Fruit fly (Drosophila melanogaster) whole organism, prepupa: ENCODE measurements around the gene CG10804.

ENCODE experiments used
- Blimp-1 ChIP-seq: fragments of 200-800 bp; sonication (Bioruptor generic); optimal IDR thresholded peaks from 3 replicates; lab custom pipeline; 2017; ENCODE audit warnings: missing biosample characterization, missing genetic modification characterization, mild to moderate bottlenecking, moderate library complexity, missing genetic modification reagents
- CG10631 ChIP-seq: fragments of 200-800 bp; sonication (Bioruptor generic); optimal IDR thresholded peaks from 2 replicates; lab custom pipeline; 2016; ENCODE audit warnings: missing biosample characterization, missing genetic modification characterization
- CG10669 ChIP-seq: fragments of 200-800 bp; sonication (Bioruptor generic); optimal IDR thresholded peaks from 3 replicates; lab custom pipeline; 2018; ENCODE audit warnings: missing biosample characterization, mild to moderate bottlenecking, missing genetic modification characterization, moderate library complexity
- CG11294 ChIP-seq: fragments of 200-800 bp; sonication (Bioruptor generic); IDR thresholded peaks from 2 replicates; pipeline ENCODE4 v1.3.6; 2022; ENCODE audit warnings: missing biosample characterization, missing genetic modification characterization
- CG1621 ChIP-seq: fragments of 200-800 bp; sonication (Bioruptor generic); optimal IDR thresholded peaks from 3 replicates; lab custom pipeline; 2018; ENCODE audit warnings: missing biosample characterization, mild to moderate bottlenecking, missing genetic modification characterization
- CG16779 ChIP-seq: fragments of 200-800 bp; sonication (Bioruptor generic); optimal IDR thresholded peaks from 3 replicates; lab custom pipeline; 2017; ENCODE audit warnings: missing biosample characterization, mild to moderate bottlenecking, missing genetic modification characterization
- CG31627 ChIP-seq: fragments of 200-800 bp; sonication (Bioruptor generic); optimal IDR thresholded peaks from 3 replicates; lab custom pipeline; 2016; ENCODE audit warnings: missing biosample characterization, missing genetic modification characterization
- CG34406 ChIP-seq: fragments of 200-800 bp; sonication (Bioruptor generic); optimal IDR thresholded peaks from 3 replicates; lab custom pipeline; 2016; ENCODE audit warnings: missing biosample characterization, missing genetic modification characterization
- CG3919 ChIP-seq: fragments of 200-800 bp; sonication (Bioruptor generic); optimal IDR thresholded peaks from 3 replicates; lab custom pipeline; 2016; ENCODE audit warnings: missing biosample characterization, missing genetic modification characterization
- CG6163 ChIP-seq: fragments of 200-800 bp; sonication (Bioruptor generic); IDR thresholded peaks from 3 replicates; pipeline ENCODE4 v1.3.6; 2022; ENCODE audit warnings: missing biosample characterization, missing genetic modification characterization
- CG6276 ChIP-seq: fragments of 200-800 bp; sonication (Bioruptor generic); optimal IDR thresholded peaks from 2 replicates; lab custom pipeline; 2017; ENCODE audit warnings: missing biosample characterization, mild to moderate bottlenecking, missing genetic modification characterization
- CG6808 ChIP-seq: fragments of 200-800 bp; sonication (Bioruptor generic); optimal IDR thresholded peaks from 3 replicates; lab custom pipeline; 2017; ENCODE audit warnings: missing biosample characterization, missing genetic modification characterization, mild to moderate bottlenecking, moderate library complexity, missing genetic modification reagents
- CG6854 ChIP-seq: fragments of 200-800 bp; sonication (Bioruptor generic); optimal IDR thresholded peaks from 2 replicates; lab custom pipeline; 2017; ENCODE audit warnings: missing biosample characterization, mild to moderate bottlenecking, missing genetic modification characterization
- CG7368 ChIP-seq: fragments of 200-800 bp; sonication (Bioruptor generic); optimal IDR thresholded peaks from 3 replicates; lab custom pipeline; 2016; ENCODE audit warnings: missing biosample characterization, missing genetic modification characterization
- CG8632 ChIP-seq: fragments of 200-800 bp; sonication (Bioruptor generic); optimal IDR thresholded peaks from 3 replicates; lab custom pipeline; 2016; ENCODE audit warnings: missing biosample characterization, missing genetic modification characterization
- Eip75B ChIP-seq: fragments of 200-800 bp; sonication (Bioruptor generic); optimal IDR thresholded peaks from 3 replicates; lab custom pipeline; 2016; ENCODE audit warnings: missing biosample characterization, missing genetic modification characterization
- Eip78C ChIP-seq: fragments of 200-800 bp; sonication (Bioruptor generic); peaks from one replicate; lab custom pipeline; 2016; ENCODE audit warnings: missing biosample characterization, missing genetic modification characterization
- Ets21C ChIP-seq: fragments of 200-800 bp; sonication (Bioruptor generic); optimal IDR thresholded peaks from 3 replicates; lab custom pipeline; 2016; ENCODE audit warnings: missing biosample characterization, missing genetic modification characterization
- Ets96B ChIP-seq: fragments of 200-800 bp; optimal IDR thresholded peaks from 2 replicates; lab custom pipeline; 2019; ENCODE audit warnings: missing biosample characterization, mild to moderate bottlenecking, missing genetic modification characterization, moderate library complexity
- Gug ChIP-seq: fragments of 200-800 bp; sonication (Bioruptor generic); IDR thresholded peaks from 2 replicates; pipeline ENCODE4 v1.3.6; 2022; ENCODE audit warnings: missing biosample characterization, missing genetic modification characterization
- Hr39 ChIP-seq: fragments of 200-800 bp; sonication (Bioruptor generic); optimal IDR thresholded peaks from 2 replicates; lab custom pipeline; 2016; ENCODE audit warnings: missing biosample characterization, missing genetic modification characterization
- Hr4 ChIP-seq: fragments of 200-800 bp; sonication (Bioruptor generic); optimal IDR thresholded peaks from 3 replicates; lab custom pipeline; 2016; ENCODE audit warnings: missing biosample characterization, missing genetic modification characterization
- Lpt ChIP-seq: fragments of 200-800 bp; sonication (Bioruptor generic); optimal IDR thresholded peaks from 3 replicates; lab custom pipeline; 2016; ENCODE audit warnings: missing biosample characterization, missing genetic modification characterization
- Met ChIP-seq: fragments of 200-800 bp; sonication (Bioruptor generic); optimal IDR thresholded peaks from 3 replicates; lab custom pipeline; 2016; ENCODE audit warnings: missing biosample characterization, missing genetic modification characterization
- OdsH ChIP-seq: fragments of 200-800 bp; sonication (Bioruptor generic); optimal IDR thresholded peaks from 3 replicates; lab custom pipeline; 2016; ENCODE audit warnings: missing biosample characterization, missing genetic modification characterization
- Smox ChIP-seq: fragments of 200-800 bp; sonication (Bioruptor generic); optimal IDR thresholded peaks from 3 replicates; lab custom pipeline; 2016; ENCODE audit warnings: missing biosample characterization, missing genetic modification characterization
- Sox102F ChIP-seq: fragments of 200-800 bp; sonication (Bioruptor generic); optimal IDR thresholded peaks from 2 replicates; lab custom pipeline; 2016; ENCODE audit warnings: missing biosample characterization, mild to moderate bottlenecking, missing genetic modification characterization
- Sox14 ChIP-seq: fragments of 200-800 bp; sonication (Bioruptor generic); optimal IDR thresholded peaks from 3 replicates; lab custom pipeline; 2016; ENCODE audit warnings: missing biosample characterization, missing genetic modification characterization
- achi ChIP-seq: fragments of 200-800 bp; sonication (Bioruptor generic); optimal IDR thresholded peaks from 3 replicates; lab custom pipeline; 2016; ENCODE audit warnings: missing biosample characterization, missing genetic modification characterization
- acj6 ChIP-seq: fragments of 200-800 bp; sonication (Bioruptor generic); optimal IDR thresholded peaks from 3 replicates; lab custom pipeline; 2016; ENCODE audit warnings: missing biosample characterization, missing genetic modification characterization
- cyc ChIP-seq: fragments of 200-800 bp; sonication (Bioruptor generic); optimal IDR thresholded peaks from 3 replicates; lab custom pipeline; 2016; ENCODE audit warnings: missing biosample characterization, missing genetic modification characterization
- dac ChIP-seq: fragments of 200-800 bp; sonication (Bioruptor generic); optimal IDR thresholded peaks from 2 replicates; lab custom pipeline; 2017; ENCODE audit warnings: missing biosample characterization, mild to moderate bottlenecking, missing genetic modification characterization
- dsx ChIP-seq: fragments of 200-800 bp; optimal IDR thresholded peaks from 3 replicates; lab custom pipeline; 2019; ENCODE audit warnings: missing biosample characterization, mild to moderate bottlenecking, missing genetic modification characterization, moderate library complexity; ENCODE audit not compliant: poor library complexity, severe bottlenecking
- eg ChIP-seq: fragments of 200-800 bp; sonication (Bioruptor generic); IDR thresholded peaks from 3 replicates; pipeline ENCODE4 v1.3.6; 2022; ENCODE audit warnings: missing biosample characterization, missing genetic modification characterization
- esn ChIP-seq: fragments of 200-800 bp; sonication (Bioruptor generic); optimal IDR thresholded peaks from 2 replicates; lab custom pipeline; 2016; ENCODE audit warnings: missing biosample characterization, mild to moderate bottlenecking, missing genetic modification characterization, moderate library complexity
- fd85E ChIP-seq: fragments of 200-800 bp; sonication (Bioruptor generic); optimal IDR thresholded peaks from 3 replicates; lab custom pipeline; 2016; ENCODE audit warnings: missing biosample characterization, missing genetic modification characterization
- fkh ChIP-seq: fragments of 200-800 bp; sonication (Bioruptor generic); optimal IDR thresholded peaks from 3 replicates; lab custom pipeline; 2017; ENCODE audit warnings: missing biosample characterization, mild to moderate bottlenecking, missing genetic modification characterization, moderate library complexity
- lz ChIP-seq: fragments of 200-800 bp; sonication (Bioruptor generic); optimal IDR thresholded peaks from 3 replicates; lab custom pipeline; 2016; ENCODE audit warnings: missing biosample characterization, missing genetic modification characterization
- net ChIP-seq: fragments of 200-800 bp; sonication (Bioruptor generic); optimal IDR thresholded peaks from 3 replicates; lab custom pipeline; 2016; ENCODE audit warnings: missing biosample characterization, missing genetic modification characterization
- pdm3 ChIP-seq: fragments of 200-800 bp; sonication (Bioruptor generic); optimal IDR thresholded peaks from 3 replicates; lab custom pipeline; 2016; ENCODE audit warnings: missing biosample characterization, missing genetic modification characterization
- ss ChIP-seq, 2 experiments: fragments of 200-800 bp; sonication (Bioruptor generic); optimal IDR thresholded peaks; 2 replicates in 1 of 2; 3 replicates in 1 of 2; lab custom pipeline; 2017 to 2018; ENCODE audit warnings: mild to moderate bottlenecking in 2 of 2, missing biosample characterization in 2 of 2, missing genetic modification characterization in 2 of 2, moderate library complexity in 1 of 2
- svp ChIP-seq: fragments of 200-800 bp; sonication (Bioruptor generic); peaks from one replicate; lab custom pipeline; 2016; ENCODE audit warnings: missing biosample characterization, missing genetic modification characterization
- topi ChIP-seq: fragments of 200-800 bp; sonication (Bioruptor generic); optimal IDR thresholded peaks from 3 replicates; lab custom pipeline; 2016; ENCODE audit warnings: missing biosample characterization, missing genetic modification characterization
- vri ChIP-seq: fragments of 200-800 bp; sonication (Bioruptor generic); optimal IDR thresholded peaks from 3 replicates; lab custom pipeline; 2016; ENCODE audit warnings: missing biosample characterization, mild to moderate bottlenecking, missing genetic modification characterization

Gene CG10804

dm6 chrX:3473636-3474035, 8.5 kb downstream of the CG10804 start:
- TF ChIP-seq topi (GFP tag; lab: Kevin White, UChicago) (peak; percentile 30), Lpt (GFP tag; lab: Kevin White, UChicago) (no peak), Eip75B (GFP tag; lab: Kevin White, UChicago) (no peak), cyc (peak; percentile 20), net (no peak), CG6808 (GFP tag; lab: Kevin White, UChicago) (no peak), Gug (GFP tag; lab: Robert Waterston, UW) (no peak), lz (GFP tag; lab: Kevin White, UChicago) (peak; percentile 2), pdm3 (GFP tag; lab: Kevin White, UChicago) (no peak), Eip78C (peak; percentile 71), esn (peak; percentile 57), Ets96B (no peak), CG6276 (GFP tag; lab: Kevin White, UChicago) (no peak), CG31627 (GFP tag; lab: Kevin White, UChicago) (no peak), CG6854 (GFP tag; lab: Kevin White, UChicago) (no peak), Hr39 (GFP tag; lab: Kevin White, UChicago) (peak; percentile 18), CG11294 (GFP tag; lab: Robert Waterston, UW) (no peak), CG7368 (GFP tag; lab: Kevin White, UChicago) (no peak), CG10669 (GFP tag; lab: Kevin White, UChicago) (peak; percentile 5), Hr4 (GFP tag; lab: Kevin White, UChicago) (no peak), fd85E (GFP tag; lab: Kevin White, UChicago) (no peak), achi (no peak), eg (no peak), Smox (GFP tag; lab: Kevin White, UChicago) (peak; percentile 55), fkh (GFP tag; lab: Kevin White, UChicago) (no peak), Met (GFP tag; lab: Kevin White, UChicago) (peak; percentile 34), dac (GFP tag; lab: Kevin White, UChicago) (no peak), CG1621 (tag; lab: Kevin White, UChicago) (no peak), dsx (GFP tag; lab: Kevin White, UChicago) (no peak), ss (GFP tag; optimal IDR thresholded peaks at IDR 0.05; lab: Kevin White, UChicago) (peak in 1 of 2 experiments; percentile 10), acj6 (GFP tag; lab: Kevin White, UChicago) (no peak), vri (GFP tag; lab: Kevin White, UChicago) (no peak), Ets21C (GFP tag; lab: Kevin White, UChicago) (no peak), Sox102F (GFP tag; lab: Kevin White, UChicago) (peak; percentile 37), OdsH (peak; percentile 4), svp (GFP tag; lab: Kevin White, UChicago) (no peak), CG16779 (tag; lab: Kevin White, UChicago) (no peak), Blimp-1 (GFP tag; lab: Kevin White, UChicago) (no peak), Sox14 (no peak)

dm6 chrX:3470467-3471079, 11.5 kb downstream of the CG10804 start:
- TF ChIP-seq CG3919 (GFP tag; lab: Kevin White, UChicago) (no peak), eg (no peak), vri (GFP tag; lab: Kevin White, UChicago) (no peak), Eip75B (GFP tag; lab: Kevin White, UChicago) (no peak), CG10631 (no peak), pdm3 (GFP tag; lab: Kevin White, UChicago) (no peak), CG34406 (no peak), dsx (GFP tag; lab: Kevin White, UChicago) (no peak), esn (no peak), CG6854 (GFP tag; lab: Kevin White, UChicago) (no peak), topi (GFP tag; lab: Kevin White, UChicago) (no peak), CG8632 (no peak), CG31627 (GFP tag; lab: Kevin White, UChicago) (no peak), fd85E (GFP tag; lab: Kevin White, UChicago) (no peak), Lpt (GFP tag; lab: Kevin White, UChicago) (no peak), svp (GFP tag; lab: Kevin White, UChicago) (no peak), CG16779 (tag; lab: Kevin White, UChicago) (no peak), CG7368 (GFP tag; lab: Kevin White, UChicago) (no peak), CG6163 (no peak)
